Worm (Caenorhabditis elegans): ENCODE data around the gene Y39G8B.13.

The Y39G8B.13 gene

ce11 chrII:13998964-13999363 lies 16.1 kb upstream of the Y39G8B.13 start, which contains the start of gene F01D5.2:
Gene F01D5.2, minus strand, starts transcription at chrII:13999064.
- TF ChIP-seq W03F9.2 (tag; optimal IDR thresholded peaks at IDR 0.05) (no peak), dao-5 (tag; optimal IDR thresholded peaks at IDR 0.05) (no peak), him-1 (tag; optimal IDR thresholded peaks at IDR 0.05) (no peak)

- TF ChIP-seq W03F9.2 (tag; optimal IDR thresholded peaks at IDR 0.05) (no peak), dao-5 (tag; optimal IDR thresholded peaks at IDR 0.05) (no peak), him-1 (tag; optimal IDR thresholded peaks at IDR 0.05) (no peak)
Observed at ce11 chrII:13997989-13998388, 15.1 kb upstream of the Y39G8B.13 start.

ce11 chrII:13997477-13997876 lies 14.6 kb upstream of the Y39G8B.13 start, which contains the start of gene F01D5.1:
Gene F01D5.1, minus strand, starts transcription at chrII:13997581.
- no peak for TF ChIP-seq him-1 (tag; optimal IDR thresholded peaks at IDR 0.05)
- no peak for TF ChIP-seq W03F9.2 (tag; optimal IDR thresholded peaks at IDR 0.05)
- TF ChIP-seq dao-5 (tag; optimal IDR thresholded peaks at IDR 0.05): no peak

ce11 chrII:13994934-13995333 lies 12.1 kb upstream of the Y39G8B.13 start, which contains the start of gene Y39G8B.7:
Gene Y39G8B.7, minus strand, starts transcription at chrII:13995034.
- TF ChIP-seq him-1 (tag; optimal IDR thresholded peaks at IDR 0.05) (no peak), dao-5 (tag; optimal IDR thresholded peaks at IDR 0.05) (no peak), W03F9.2 (tag; optimal IDR thresholded peaks at IDR 0.05) (no peak)

- TF ChIP-seq dao-5 (tag; optimal IDR thresholded peaks at IDR 0.05) (no peak), W03F9.2 (tag; optimal IDR thresholded peaks at IDR 0.05) (no peak), him-1 (tag; optimal IDR thresholded peaks at IDR 0.05) (no peak)
Observed at ce11 chrII:13991741-13992140, 8.9 kb upstream of the Y39G8B.13 start, which contains the start of gene Y39G8B.5. Gene Y39G8B.5, minus strand, starts transcription at chrII:13991841.

- no peak for TF ChIP-seq dao-5 (tag; optimal IDR thresholded peaks at IDR 0.05)
Observed at ce11 chrII:13984551-13984950, 1.7 kb upstream of the Y39G8B.13 start, which contains the start of gene sre-47. Gene sre-47, minus strand, starts transcription at chrII:13984651.

ce11 chrII:13982247-13982646 lies 600 bp downstream of the Y39G8B.13 start:
- TF ChIP-seq him-1 (tag; optimal IDR thresholded peaks at IDR 0.05) (no peak), W03F9.2 (tag; optimal IDR thresholded peaks at IDR 0.05) (no peak), dao-5 (tag; optimal IDR thresholded peaks at IDR 0.05) (no peak)

- TF ChIP-seq W03F9.2 (tag; optimal IDR thresholded peaks at IDR 0.05): no peak
- TF ChIP-seq dao-5 (tag; optimal IDR thresholded peaks at IDR 0.05): no peak
- TF ChIP-seq him-1 (tag; optimal IDR thresholded peaks at IDR 0.05): no peak
Observed at ce11 chrII:13981819-13982218, 1.0 kb downstream of the Y39G8B.13 start.

ce11 chrII:13981097-13981496 lies 1.8 kb downstream of the Y39G8B.13 start, which contains the start of gene Y39G8B.9:
Gene Y39G8B.9, plus strand, starts transcription at chrII:13981365.
- TF ChIP-seq W03F9.2 (tag; optimal IDR thresholded peaks at IDR 0.05) (no peak), dao-5 (tag; optimal IDR thresholded peaks at IDR 0.05) (no peak), him-1 (tag; optimal IDR thresholded peaks at IDR 0.05) (no peak)

- no peak for TF ChIP-seq him-1 (tag; optimal IDR thresholded peaks at IDR 0.05)
- no peak for TF ChIP-seq dao-5 (tag; optimal IDR thresholded peaks at IDR 0.05)
- no peak for TF ChIP-seq W03F9.2 (tag; optimal IDR thresholded peaks at IDR 0.05)
Observed at ce11 chrII:13979833-13980513, 2.9 kb downstream of the Y39G8B.13 start, which contains the start of gene sre-48. Gene sre-48, minus strand, starts transcription at chrII:13979883.

ce11 chrII:13977701-13978100 lies 5.1 kb downstream of the Y39G8B.13 start:
- TF ChIP-seq dao-5 (tag; optimal IDR thresholded peaks at IDR 0.05) (no peak), him-1 (tag; optimal IDR thresholded peaks at IDR 0.05) (no peak), W03F9.2 (tag; optimal IDR thresholded peaks at IDR 0.05) (no peak)

- TF ChIP-seq him-1 (tag; optimal IDR thresholded peaks at IDR 0.05): no peak
- no peak for TF ChIP-seq dao-5 (tag; optimal IDR thresholded peaks at IDR 0.05)
- no peak for TF ChIP-seq W03F9.2 (tag; optimal IDR thresholded peaks at IDR 0.05)
Observed at ce11 chrII:13976161-13976560, 6.7 kb downstream of the Y39G8B.13 start, which contains the start of gene Y39G8B.2. Gene Y39G8B.2, minus strand, starts transcription at chrII:13976221.

- no peak for TF ChIP-seq W03F9.2 (tag; optimal IDR thresholded peaks at IDR 0.05)
- no peak for TF ChIP-seq him-1 (tag; optimal IDR thresholded peaks at IDR 0.05)
- TF ChIP-seq dao-5 (tag; optimal IDR thresholded peaks at IDR 0.05): no peak
Observed at ce11 chrII:13974136-13974535, 8.7 kb downstream of the Y39G8B.13 start.

ce11 chrII:13973514-13973913 lies 9.3 kb downstream of the Y39G8B.13 start, which contains the start of gene Y39G8B.1:
Gene Y39G8B.1, minus strand, starts transcription at chrII:13973812.
- TF ChIP-seq dao-5 (tag; optimal IDR thresholded peaks at IDR 0.05): no peak
- TF ChIP-seq W03F9.2 (tag; optimal IDR thresholded peaks at IDR 0.05): peak; percentile 27
- TF ChIP-seq him-1 (tag; optimal IDR thresholded peaks at IDR 0.05): no peak
